Fruit fly (Drosophila melanogaster) Kc167 (cell line): Measurements from ENCODE around the gene Naa40.

Source experiments
- Myc ChIP-seq: fragments of >200 bp; optimal IDR thresholded peaks from 2 replicates; lab custom pipeline; 2017; ENCODE audit warnings: missing external identifiers
- insv ChIP-seq: fragments of >200 bp; optimal IDR thresholded peaks from 3 replicates; lab custom pipeline; 2018; ENCODE audit warnings: missing external identifiers
- ttk ChIP-seq: sonication (Bioruptor generic); optimal IDR thresholded peaks from 2 replicates; lab custom pipeline; 2017; ENCODE audit warnings: missing external identifiers

DNA sequence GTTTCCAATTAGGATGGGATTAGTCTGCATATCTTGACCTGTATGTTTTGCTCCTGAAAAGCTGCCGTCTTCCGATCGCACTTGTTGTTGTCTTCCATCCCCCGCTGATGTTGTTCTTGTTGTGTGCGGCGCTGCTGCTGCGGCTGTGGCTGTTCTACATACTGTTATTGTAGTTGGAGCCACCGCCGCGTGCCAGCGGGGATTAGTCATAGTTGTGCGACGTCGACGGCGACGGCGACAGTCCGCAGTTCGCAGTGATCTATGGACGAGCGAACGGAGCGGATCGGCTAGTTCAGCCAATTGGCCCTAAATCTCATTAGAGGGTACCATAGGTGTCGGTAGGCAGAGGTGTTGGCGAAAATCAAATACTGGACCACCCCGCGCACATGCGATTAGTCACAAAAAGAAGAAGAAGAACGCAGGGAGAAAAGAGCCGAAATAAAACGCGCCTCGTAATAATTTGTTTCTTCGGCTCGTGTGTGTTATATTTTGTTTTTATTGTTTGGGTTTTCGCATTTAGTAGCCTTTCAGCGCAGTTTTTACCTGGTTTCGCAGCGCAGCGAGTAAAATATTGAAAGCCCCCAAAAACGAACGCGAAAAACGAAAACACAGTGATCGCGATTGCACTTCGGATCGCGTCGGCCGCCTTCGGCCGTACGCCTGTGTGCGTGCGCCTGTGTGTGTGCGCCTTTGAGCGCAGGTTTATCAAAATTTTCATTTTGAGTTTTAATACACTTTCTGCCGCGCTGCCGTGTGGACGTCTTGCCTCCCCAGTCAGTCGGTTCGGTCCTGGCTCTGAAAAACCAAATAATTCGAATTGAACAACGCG, 40.7 kb upstream of the Naa40 start, which contains the start of gene kay:
- TF ChIP-seq Myc (lab: Kevin White, UChicago), result no peak
- no peak for TF ChIP-seq insv (lab: Kevin White, UChicago)
- no peak for TF ChIP-seq ttk
